Worm (Caenorhabditis elegans): ENCODE results near the gene pstk-1.

pstk-1 gene

DNA sequence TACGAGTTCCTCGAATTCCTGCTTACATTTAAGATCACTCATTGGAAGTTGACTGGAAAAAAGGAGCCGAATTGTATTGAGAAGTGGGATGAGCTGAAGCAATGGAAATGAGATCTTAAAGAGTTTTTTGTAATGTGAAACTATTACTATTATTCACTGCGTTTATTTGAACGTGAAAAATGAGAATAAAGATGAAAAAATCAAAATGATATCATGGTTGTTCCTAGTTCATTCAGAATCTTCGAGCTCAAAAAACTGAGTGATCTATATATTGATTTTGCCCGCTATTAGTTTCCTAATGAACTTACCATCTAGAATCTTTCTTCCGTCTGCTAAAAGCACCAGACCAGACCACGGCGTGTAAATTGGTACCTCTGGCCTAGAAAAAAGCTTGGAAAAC, 29.4 kb upstream of the pstk-1 start:
- TF ChIP-seq W03F9.2 (tag; optimal IDR thresholded peaks at IDR 0.05) (no peak), dao-5 (tag; optimal IDR thresholded peaks at IDR 0.05) (no peak), him-1 (tag; optimal IDR thresholded peaks at IDR 0.05) (no peak)

DNA sequence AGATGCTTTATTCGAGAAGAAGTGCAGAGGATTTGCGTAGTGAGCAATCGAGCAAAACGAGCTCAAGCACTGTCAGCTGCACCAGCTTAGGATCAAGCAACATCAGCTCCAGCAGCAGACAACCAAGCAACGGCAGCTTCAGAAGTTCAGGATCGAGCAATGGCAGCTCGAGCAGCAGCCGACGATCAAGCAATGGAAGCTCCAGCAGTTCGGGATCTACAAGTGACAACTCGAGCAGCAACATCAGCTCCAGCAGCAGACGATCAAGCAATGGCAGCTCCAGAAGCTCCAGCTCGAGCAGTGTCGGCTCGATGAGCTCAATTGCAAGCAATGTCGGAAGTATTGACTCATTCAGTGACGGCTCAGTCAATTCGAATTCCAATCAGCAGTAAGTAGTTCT, 27.4 kb upstream of the pstk-1 start:
- no peak for TF ChIP-seq W03F9.2 (tag; optimal IDR thresholded peaks at IDR 0.05)
- no peak for TF ChIP-seq him-1 (tag; optimal IDR thresholded peaks at IDR 0.05)
- TF ChIP-seq dao-5 (tag; optimal IDR thresholded peaks at IDR 0.05) = no peak

DNA sequence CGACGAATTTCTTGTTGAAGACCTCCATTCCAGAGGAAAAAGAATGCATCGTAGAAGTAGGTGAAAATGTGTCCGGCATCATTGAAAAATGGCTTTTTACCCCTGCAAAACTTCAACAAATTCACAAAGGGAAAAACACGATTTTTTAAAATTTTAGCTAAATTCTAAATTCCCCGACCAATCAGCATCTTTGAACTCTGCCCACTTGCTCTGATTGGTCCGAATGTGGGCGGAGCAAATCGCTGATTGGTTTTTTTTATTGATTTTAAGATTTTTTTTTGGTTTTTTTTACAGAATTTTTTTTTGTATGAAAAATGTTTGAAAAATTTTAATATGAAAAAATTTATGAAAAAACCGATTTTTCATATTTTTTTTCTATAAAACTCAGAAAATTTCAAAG, 22.5 kb upstream of the pstk-1 start:
- TF ChIP-seq him-1 (tag; optimal IDR thresholded peaks at IDR 0.05) = no peak

DNA sequence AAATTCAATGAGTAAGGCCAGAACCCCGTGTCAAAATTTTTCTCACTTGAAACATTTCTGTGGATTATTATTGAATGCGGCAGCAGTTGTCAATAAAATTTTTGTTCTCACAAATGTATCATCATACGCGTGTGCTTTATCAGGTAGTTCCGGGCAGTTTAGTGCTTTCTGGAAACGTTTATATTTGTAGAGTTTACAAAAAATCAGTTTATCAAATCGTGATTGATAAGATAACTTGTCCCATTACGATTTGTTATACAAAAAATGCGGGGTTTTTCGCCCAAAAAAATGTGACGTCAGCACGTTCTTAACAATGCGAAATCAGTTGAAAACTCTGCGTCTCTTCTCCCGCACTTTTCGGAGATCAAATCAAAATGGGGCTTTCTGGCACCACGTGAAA, 21.2 kb upstream of the pstk-1 start:
- TF ChIP-seq W03F9.2 (tag; optimal IDR thresholded peaks at IDR 0.05) = no peak
- TF ChIP-seq him-1 (tag; optimal IDR thresholded peaks at IDR 0.05) = no peak
- TF ChIP-seq dao-5 (tag; optimal IDR thresholded peaks at IDR 0.05) = no peak

- no peak for TF ChIP-seq W03F9.2 (tag; optimal IDR thresholded peaks at IDR 0.05)
- no peak for TF ChIP-seq him-1 (tag; optimal IDR thresholded peaks at IDR 0.05)
- TF ChIP-seq dao-5 (tag; optimal IDR thresholded peaks at IDR 0.05) = no peak
Observed at ce11 chrIII:12445991-12446502, 20.4 kb upstream of the pstk-1 start, which contains the start of gene Y49E10.18. Gene Y49E10.18, minus strand, starts transcription at chrIII:12446106.

DNA sequence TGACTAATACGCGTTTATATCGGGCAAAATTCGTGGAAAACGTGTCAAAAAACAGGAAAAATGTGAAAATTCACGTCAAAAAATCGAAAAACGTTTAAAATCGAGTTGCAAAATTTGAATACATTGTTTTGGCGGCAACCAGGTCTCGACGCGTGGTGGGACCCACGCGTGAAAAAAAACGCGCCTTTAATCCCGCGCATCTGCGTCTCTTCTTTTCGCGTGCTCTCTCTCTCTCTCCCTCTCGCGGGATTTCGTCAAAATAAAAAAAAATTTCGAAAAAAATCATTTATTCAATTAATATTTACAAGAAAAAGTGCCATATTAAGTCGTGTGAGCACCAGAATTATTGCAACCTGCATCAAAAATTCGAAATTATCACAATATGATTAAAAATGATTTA, 13.1 kb upstream of the pstk-1 start, which contains the start of gene ani-1:
Gene ani-1, minus strand, starts transcription at position 61 of the 400 bp plus-strand sequence.
- TF ChIP-seq W03F9.2 (tag; optimal IDR thresholded peaks at IDR 0.05) (peak; percentile 71), him-1 (tag; optimal IDR thresholded peaks at IDR 0.05) (no peak)

DNA sequence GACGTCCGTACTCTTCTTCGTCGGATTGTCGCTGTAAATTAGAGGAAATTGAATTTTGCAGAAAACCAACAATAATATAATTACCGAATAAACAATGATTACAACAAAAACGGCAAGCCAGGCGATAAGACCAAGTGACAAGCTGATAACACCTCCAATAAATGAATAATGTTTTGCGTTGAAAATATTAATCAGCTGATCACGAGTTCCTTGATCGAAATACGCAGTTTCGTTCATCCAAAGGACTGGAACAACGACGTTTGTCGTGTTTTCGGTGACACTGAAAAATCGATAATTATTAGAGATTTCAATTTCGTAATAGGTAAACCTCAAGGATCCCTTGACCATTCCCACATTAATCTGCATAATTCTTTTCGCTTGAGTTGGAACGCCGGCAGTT, 12.6 kb upstream of the pstk-1 start:
- no peak for TF ChIP-seq dao-5 (tag; optimal IDR thresholded peaks at IDR 0.05)
- TF ChIP-seq W03F9.2 (tag; optimal IDR thresholded peaks at IDR 0.05) = no peak
- TF ChIP-seq him-1 (tag; optimal IDR thresholded peaks at IDR 0.05) = no peak

DNA sequence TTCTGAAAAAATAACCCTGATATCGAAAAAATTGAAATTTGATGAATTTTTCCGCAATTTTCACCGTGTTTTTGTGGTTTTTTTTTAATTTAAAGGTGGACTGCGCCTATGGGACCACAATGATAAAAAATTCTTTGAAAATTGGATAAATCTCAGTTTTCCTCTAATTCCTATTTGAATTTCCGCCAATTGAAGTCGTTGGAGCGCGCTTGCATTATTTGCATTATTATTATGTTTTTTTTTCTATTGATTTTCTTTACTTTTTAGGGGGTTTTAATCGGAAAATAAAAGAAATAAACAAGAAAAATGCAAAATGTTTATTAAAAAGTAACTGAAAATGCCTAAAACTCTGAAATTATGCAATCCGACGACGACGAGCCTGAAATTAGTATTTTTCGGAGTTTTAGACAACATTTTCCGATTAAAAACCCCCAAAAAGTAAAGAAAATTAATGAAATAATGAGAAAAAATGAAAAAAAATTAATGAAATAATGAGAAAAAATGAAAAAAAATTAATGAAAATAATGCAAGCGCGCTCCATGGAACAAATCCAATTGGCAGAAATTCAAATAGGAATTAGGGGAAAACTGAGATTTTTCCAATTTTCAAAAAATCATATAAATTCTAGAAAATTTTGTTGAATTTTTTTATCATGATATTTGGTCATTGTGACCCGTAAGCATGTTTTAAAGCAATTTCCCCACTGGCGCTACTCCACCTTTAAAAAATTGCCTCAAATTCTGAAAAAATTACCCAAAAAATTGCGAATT, 10.6 kb upstream of the pstk-1 start:
- TF ChIP-seq W03F9.2 (tag; optimal IDR thresholded peaks at IDR 0.05) (no peak), dao-5 (tag; optimal IDR thresholded peaks at IDR 0.05) (no peak), him-1 (tag; optimal IDR thresholded peaks at IDR 0.05) (no peak)

DNA sequence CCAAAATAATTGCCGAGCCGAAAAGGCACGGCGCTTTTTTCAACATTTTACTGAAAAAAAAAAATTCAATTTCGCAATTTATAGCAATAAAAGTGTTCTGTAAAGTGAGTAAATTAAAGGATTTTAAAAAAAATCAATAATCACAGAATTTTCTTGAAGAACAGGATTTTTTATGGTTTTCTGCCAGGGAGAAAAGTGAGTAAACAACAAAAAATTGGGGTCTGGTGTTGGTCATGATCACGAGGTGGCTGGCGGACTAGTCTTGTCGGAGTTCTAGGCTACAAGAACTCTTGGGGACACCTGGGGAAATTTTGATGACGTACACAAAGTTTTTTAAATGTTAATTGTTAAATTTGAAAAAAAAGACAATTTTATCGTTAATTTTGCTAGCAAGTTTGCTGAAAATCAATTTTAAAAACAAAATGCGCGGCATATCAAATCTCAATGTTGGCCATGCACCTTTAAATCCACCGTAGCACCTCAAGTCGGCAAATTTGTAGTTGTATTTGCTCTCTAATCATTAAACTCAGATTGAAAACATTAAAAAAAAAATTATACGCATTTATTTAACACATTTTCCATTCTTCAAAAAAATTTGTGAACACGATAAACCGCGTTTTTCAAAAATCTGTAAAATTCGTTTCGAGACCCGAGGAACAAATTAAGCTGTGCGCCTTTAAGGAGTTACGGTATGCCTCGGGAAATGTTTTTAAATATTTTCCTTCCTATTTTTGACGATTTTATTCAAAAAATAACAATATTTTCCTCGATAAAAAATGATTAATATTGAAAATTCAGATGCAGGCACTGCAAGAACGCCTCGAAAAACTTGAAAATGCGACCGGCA, 9.4 kb upstream of the pstk-1 start, which contains the start of the genes scav-3 and Y49E10.21:
Gene scav-3, minus strand, starts transcription at position 50 of the 847 bp plus-strand sequence.
Gene Y49E10.21, plus strand, starts transcription at position 797 of the 847 bp plus-strand sequence.
- no peak for TF ChIP-seq dao-5 (tag; optimal IDR thresholded peaks at IDR 0.05)
- TF ChIP-seq him-1 (tag; optimal IDR thresholded peaks at IDR 0.05) = no peak
- TF ChIP-seq W03F9.2 (tag; optimal IDR thresholded peaks at IDR 0.05) = peak; percentile 44

DNA sequence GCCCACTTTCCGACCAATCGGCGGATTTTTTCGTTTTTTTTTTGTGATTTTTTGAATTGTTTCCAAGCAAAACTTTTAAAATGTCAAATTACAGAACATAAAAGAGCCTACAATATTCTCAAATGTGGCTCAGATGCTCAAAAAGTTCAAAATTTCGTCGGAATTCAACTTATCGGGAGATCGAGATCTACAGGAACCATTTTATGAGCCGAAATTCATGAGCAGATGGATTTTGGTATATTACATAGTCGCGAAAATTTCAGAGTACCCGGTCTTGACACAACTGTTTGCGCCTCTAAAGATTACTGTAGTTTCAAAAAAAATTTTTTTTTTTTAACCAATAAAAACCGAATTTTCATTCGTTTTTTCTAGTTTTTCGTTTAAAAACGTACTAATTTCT, 7.4 kb upstream of the pstk-1 start:
- no peak for TF ChIP-seq him-1 (tag; optimal IDR thresholded peaks at IDR 0.05)
- no peak for TF ChIP-seq W03F9.2 (tag; optimal IDR thresholded peaks at IDR 0.05)
- no peak for TF ChIP-seq dao-5 (tag; optimal IDR thresholded peaks at IDR 0.05)

ce11 chrIII:12468869-12469268, 2.5 kb downstream of the pstk-1 start, which contains the start of gene Y49E10.29:
Gene Y49E10.29, plus strand, starts transcription at chrIII:12469169.
- TF ChIP-seq dao-5 (tag; optimal IDR thresholded peaks at IDR 0.05) (no peak), him-1 (tag; optimal IDR thresholded peaks at IDR 0.05) (no peak), W03F9.2 (tag; optimal IDR thresholded peaks at IDR 0.05) (no peak)

DNA sequence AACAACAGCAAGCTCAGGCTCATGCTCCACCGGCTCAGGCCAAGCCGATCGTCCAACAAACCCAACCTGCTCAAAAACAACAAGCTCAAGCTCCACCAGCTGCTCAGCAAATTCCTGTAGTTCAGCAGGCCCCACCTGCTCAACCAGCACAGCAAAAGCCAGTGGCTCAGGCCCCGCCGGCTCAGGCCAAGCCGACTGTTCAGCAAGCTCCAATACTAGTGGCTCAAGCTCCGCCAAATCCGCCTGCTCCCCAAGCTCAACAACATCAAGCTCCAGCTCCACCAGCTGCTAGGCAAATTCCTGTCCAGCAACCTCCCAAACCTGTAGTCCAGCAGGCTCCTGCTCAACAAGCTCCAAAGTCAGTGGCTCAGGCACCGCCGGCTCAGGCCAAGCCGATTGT, 3.4 kb downstream of the pstk-1 start:
- TF ChIP-seq W03F9.2 (tag; optimal IDR thresholded peaks at IDR 0.05) = no peak
- TF ChIP-seq dao-5 (tag; optimal IDR thresholded peaks at IDR 0.05) = no peak
- no peak for TF ChIP-seq him-1 (tag; optimal IDR thresholded peaks at IDR 0.05)

ce11 chrIII:12470589-12470988, 4.2 kb downstream of the pstk-1 start:
- no peak for TF ChIP-seq him-1 (tag; optimal IDR thresholded peaks at IDR 0.05)
- no peak for TF ChIP-seq W03F9.2 (tag; optimal IDR thresholded peaks at IDR 0.05)
- no peak for TF ChIP-seq dao-5 (tag; optimal IDR thresholded peaks at IDR 0.05)

- peak; percentile 49 for TF ChIP-seq him-1 (tag; optimal IDR thresholded peaks at IDR 0.05)
- no peak for TF ChIP-seq dao-5 (tag; optimal IDR thresholded peaks at IDR 0.05)
Observed at ce11 chrIII:12472497-12472896, 6.1 kb downstream of the pstk-1 start, which contains the start of gene cccp-1. Gene cccp-1, plus strand, starts transcription at chrIII:12472873.

All from whole organism, L4/young adult.